Fruit fly (Drosophila melanogaster) whole organism, embryonic: Measurements from ENCODE around the gene Irk1.

Source experiments
- Bgb ChIP-seq: fragments of 200-800 bp; sonication (Bioruptor generic); IDR thresholded peaks from 2 replicates; pipeline ENCODE4 v1.3.6; 2022; ENCODE audit warnings: missing biosample characterization, missing genetic modification characterization; ENCODE audit not compliant: partially characterized antibody
- BtbVII ChIP-seq: fragments of 200-800 bp; sonication (Bioruptor generic); optimal IDR thresholded peaks from 3 replicates; lab custom pipeline; 2017; ENCODE audit warnings: missing biosample characterization, mild to moderate bottlenecking, missing genetic modification characterization
- CG13424 ChIP-seq: fragments of 200-800 bp; sonication (Bioruptor generic); optimal IDR thresholded peaks from 2 replicates; lab custom pipeline; 2019; ENCODE audit warnings: missing biosample characterization, mild to moderate bottlenecking, missing genetic modification characterization, moderate library complexity
- CG16779 ChIP-seq: fragments of 200-800 bp; sonication (Bioruptor generic); IDR thresholded peaks from 2 replicates; pipeline ENCODE4 v1.3.6; 2022; ENCODE audit warnings: missing biosample characterization, missing genetic modification characterization
- CG18262 ChIP-seq: fragments of 200-800 bp; optimal IDR thresholded peaks from 3 replicates; lab custom pipeline; 2019; ENCODE audit warnings: missing biosample characterization, mild to moderate bottlenecking, missing genetic modification characterization, moderate library complexity
- CG3065 ChIP-seq: fragments of 200-800 bp; sonication (Bioruptor generic); optimal IDR thresholded peaks from 2 replicates; lab custom pipeline; 2016; ENCODE audit warnings: missing biosample characterization, missing genetic modification characterization
- CG34376 ChIP-seq: fragments of 200-800 bp; sonication (Bioruptor generic); optimal IDR thresholded peaks from 2 replicates; lab custom pipeline; 2018; ENCODE audit warnings: missing biosample characterization, mild to moderate bottlenecking, missing genetic modification characterization
- CG34422 ChIP-seq: fragments of 200-800 bp; sonication (Bioruptor generic); IDR thresholded peaks from 3 replicates; pipeline ENCODE4 v1.3.6; 2022; ENCODE audit warnings: missing biosample characterization, missing genetic modification characterization
- CG42726 ChIP-seq: fragments of 200-800 bp; sonication (Bioruptor generic); IDR thresholded peaks from 2 replicates; pipeline ENCODE4 v1.3.6; 2022; ENCODE audit warnings: missing biosample characterization, missing genetic modification characterization; ENCODE audit not compliant: partially characterized antibody
- CG7745 ChIP-seq: fragments of 200-800 bp; sonication (Bioruptor generic); optimal IDR thresholded peaks from 2 replicates; lab custom pipeline; 2018; ENCODE audit warnings: missing biosample characterization, mild to moderate bottlenecking, missing genetic modification characterization, moderate library complexity
- CG7963 ChIP-seq: fragments of 200-800 bp; sonication (Bioruptor generic); IDR thresholded peaks from 3 replicates; pipeline ENCODE4 v1.3.6; 2022; ENCODE audit warnings: missing biosample characterization, missing genetic modification characterization; ENCODE audit not compliant: partially characterized antibody
- Dbx ChIP-seq: fragments of 200-800 bp; sonication (Bioruptor generic); IDR thresholded peaks from 3 replicates; pipeline ENCODE4 v1.3.6; 2022; ENCODE audit warnings: missing biosample characterization, missing genetic modification characterization
- Dref ChIP-seq: fragments of 200-800 bp; sonication (Bioruptor generic); IDR thresholded peaks from 2 replicates; pipeline ENCODE4 v1.3.6; 2022; ENCODE audit warnings: missing biosample characterization, missing genetic modification characterization
- Drgx ChIP-seq: fragments of 200-800 bp; sonication (Bioruptor generic); IDR thresholded peaks from 2 replicates; pipeline ENCODE4 v1.3.6; 2022; ENCODE audit warnings: missing biosample characterization, missing genetic modification characterization
- Fer2 ChIP-seq: fragments of 200-800 bp; sonication (Bioruptor generic); optimal IDR thresholded peaks from 2 replicates; lab custom pipeline; 2018; ENCODE audit warnings: missing biosample characterization, mild to moderate bottlenecking, missing genetic modification characterization, moderate library complexity
- GATAe ChIP-seq: fragments of 200-800 bp; sonication (Bioruptor generic); conservative IDR thresholded peaks from 2 replicates; pipeline ENCODE4 v1.3.6; 2022; ENCODE audit warnings: missing biosample characterization, missing genetic modification characterization
- HLH4C ChIP-seq: fragments of 200-800 bp; sonication (Bioruptor generic); IDR thresholded peaks from 3 replicates; pipeline ENCODE4 v1.3.6; 2022; ENCODE audit warnings: missing biosample characterization, missing genetic modification characterization; ENCODE audit not compliant: partially characterized antibody
- Hey ChIP-seq: fragments of 200-800 bp; sonication (Bioruptor generic); optimal IDR thresholded peaks from 3 replicates; lab custom pipeline; 2018; ENCODE audit warnings: missing biosample characterization, mild to moderate bottlenecking, missing genetic modification characterization
- Med ChIP-seq: fragments of 200-800 bp; sonication (Bioruptor generic); peaks from one replicate; lab custom pipeline; 2016; ENCODE audit warnings: missing biosample characterization, missing genetic modification characterization, mild to moderate bottlenecking, inconsistent platforms, moderate library complexity
- Ptx1 ChIP-seq: fragments of 200-800 bp; sonication (Bioruptor generic); IDR thresholded peaks from 2 replicates; pipeline ENCODE4 v1.3.6; 2022; ENCODE audit warnings: missing biosample characterization, missing genetic modification characterization
- Rfx ChIP-seq: fragments of 200-800 bp; sonication (Bioruptor generic); IDR thresholded peaks from 2 replicates; pipeline ENCODE4 v1.3.6; 2022; ENCODE audit warnings: missing biosample characterization, missing genetic modification characterization
- Sry-β ChIP-seq: fragments of 200-800 bp; sonication (Bioruptor generic); optimal IDR thresholded peaks from 2 replicates; lab custom pipeline; 2018; ENCODE audit warnings: missing biosample characterization, mild to moderate bottlenecking, missing genetic modification characterization, moderate library complexity
- Taf1 ChIP-seq: fragments of 200-800 bp; sonication (Bioruptor generic); IDR thresholded peaks from 2 replicates; pipeline ENCODE4 v1.3.6; 2022; ENCODE audit warnings: missing biosample characterization, missing genetic modification characterization
- Trl ChIP-seq, 3 experiments: fragments of >200 bp in 2 of 3; fragments of 200-800 bp in 1 of 3; sonication (Bioruptor generic) in 1 of 3; optimal IDR thresholded peaks; 2 replicates in 1 of 3; 3 replicates in 2 of 3; lab custom pipeline; 2016 to 2017; ENCODE audit warnings: missing biosample characterization in 1 of 3, missing genetic modification characterization in 1 of 3
- cg ChIP-seq: fragments of 200-800 bp; sonication (Bioruptor generic); optimal IDR thresholded peaks from 3 replicates; lab custom pipeline; 2019; ENCODE audit warnings: missing biosample characterization, mild to moderate bottlenecking, missing genetic modification characterization, moderate library complexity
- chinmo ChIP-seq: fragments of 200-800 bp; sonication (Bioruptor generic); IDR thresholded peaks from 4 replicates; pipeline ENCODE4 v1.3.6; 2022; ENCODE audit warnings: missing biosample characterization, missing genetic modification characterization; ENCODE audit not compliant: partially characterized antibody
- cwo ChIP-seq: fragments of 200-800 bp; sonication (Bioruptor generic); optimal IDR thresholded peaks from 3 replicates; lab custom pipeline; 2017; ENCODE audit warnings: missing biosample characterization, missing genetic modification characterization, mild to moderate bottlenecking, moderate library complexity, missing genetic modification reagents
- dysf ChIP-seq: fragments of 200-800 bp; sonication (Bioruptor generic); IDR thresholded peaks from 3 replicates; pipeline ENCODE4 v1.3.6; 2022; ENCODE audit warnings: missing biosample characterization, missing genetic modification characterization
- grau ChIP-seq: fragments of 200-800 bp; optimal IDR thresholded peaks from 3 replicates; lab custom pipeline; 2019; ENCODE audit warnings: missing biosample characterization, mild to moderate bottlenecking, missing genetic modification characterization, moderate library complexity
- nom ChIP-seq: fragments of 200-800 bp; sonication (Bioruptor generic); optimal IDR thresholded peaks from 2 replicates; lab custom pipeline; 2017; ENCODE audit warnings: missing biosample characterization, missing genetic modification characterization, mild to moderate bottlenecking, moderate library complexity, missing genetic modification reagents
- onecut ChIP-seq: fragments of 200-800 bp; sonication (Bioruptor generic); IDR thresholded peaks from 2 replicates; pipeline ENCODE4 v1.3.6; 2022; ENCODE audit warnings: missing biosample characterization, missing genetic modification characterization
- pb ChIP-seq: fragments of 200-800 bp; sonication (Bioruptor generic); optimal IDR thresholded peaks from 3 replicates; lab custom pipeline; 2016; ENCODE audit warnings: missing biosample characterization, missing genetic modification characterization
- pita ChIP-seq: fragments of 200-800 bp; sonication (Bioruptor generic); optimal IDR thresholded peaks from 2 replicates; lab custom pipeline; 2017; ENCODE audit warnings: missing biosample characterization, mild to moderate bottlenecking, missing genetic modification characterization
- ranshi ChIP-seq: fragments of 200-800 bp; sonication (Bioruptor generic); IDR thresholded peaks from 2 replicates; pipeline ENCODE4 v1.3.6; 2022; ENCODE audit warnings: missing biosample characterization, missing genetic modification characterization
- tna ChIP-seq: fragments of 200-800 bp; sonication (Bioruptor generic); IDR thresholded peaks from 2 replicates; pipeline ENCODE4 v1.3.6; 2022; ENCODE audit warnings: missing biosample characterization, missing genetic modification characterization; ENCODE audit not compliant: partially characterized antibody
- zfh1 ChIP-seq: fragments of 200-800 bp; sonication (Bioruptor generic); IDR thresholded peaks from 3 replicates; pipeline ENCODE4 v1.3.6; 2022; ENCODE audit warnings: missing biosample characterization, missing genetic modification characterization

Gene Irk1

dm6 chr3R:23214603-23215433 is 46.7 kb downstream of the Irk1 start (continued):
- TF ChIP-seq onecut (no peak), ranshi (GFP tag; lab: Robert Waterston, UW) (no peak), tna (GFP tag; lab: Robert Waterston, UW) (peak; percentile 50), dysf (no peak), Ptx1 (GFP tag; lab: Robert Waterston, UW) (no peak), cg (peak; percentile 35), BtbVII (GFP tag; lab: Kevin White, UChicago) (peak; percentile 13), CG7963 (GFP tag; lab: Robert Waterston, UW) (no peak), CG18262 (tag; lab: Kevin White, UChicago) (no peak), Rfx (GFP tag; lab: Robert Waterston, UW) (no peak), CG16779 (GFP tag; lab: Robert Waterston, UW) (no peak), cwo (GFP tag; lab: Kevin White, UChicago) (peak; percentile 72), Trl (optimal IDR thresholded peaks at IDR 0.05; lab: Kevin White, UChicago) (peak; percentile 14 to 24), Trl (GFP tag; optimal IDR thresholded peaks at IDR 0.05; lab: Kevin White, UChicago) (no peak), CG42726 (peak; percentile 45; the same call in 1 of the 2 replicates), CG34422 (GFP tag; lab: Robert Waterston, UW) (0 out of 3 replicates have a peak, but pooled peaks have one; percentile 23), CG3065 (GFP tag; lab: Kevin White, UChicago) (no peak), grau (tag; lab: Kevin White, UChicago) (peak; percentile 15), Hey (tag; lab: Kevin White, UChicago) (peak; percentile 78), Bgb (peak; percentile 48; the same call in 1 of the 2 replicates), CG34376 (GFP tag; lab: Kevin White, UChicago) (peak; percentile 97), nom (GFP tag; lab: Kevin White, UChicago) (peak; percentile 41), GATAe (GFP tag; lab: Robert Waterston, UW) (peak; percentile 58; the same call in 1 of the 2 replicates), Sry-β (GFP tag; lab: Kevin White, UChicago) (no peak), CG7745 (tag; lab: Kevin White, UChicago) (peak; percentile 94), Taf1 (GFP tag; lab: Robert Waterston, UW) (no peak), HLH4C (GFP tag; lab: Robert Waterston, UW) (peak; percentile 62), pb (GFP tag; lab: Kevin White, UChicago) (no peak), pita (peak; percentile 92), Drgx (GFP tag; lab: Robert Waterston, UW) (no peak), CG13424 (tag; lab: Kevin White, UChicago) (no peak), Dbx (GFP tag; lab: Robert Waterston, UW) (peak; percentile 40; the same call in 1 of the 3 replicates), Med (GFP tag; lab: Kevin White, UChicago) (peak; percentile 74), Dref (GFP tag; lab: Robert Waterston, UW) (peak; percentile 79)

dm6 chr3R:23215434-23215730 is 47.3 kb downstream of the Irk1 start:
- TF ChIP-seq chinmo, result 0 out of 4 replicates have a peak, but pooled peaks have one; percentile 21
- TF ChIP-seq Fer2 (tag; lab: Kevin White, UChicago), result no peak
- TF ChIP-seq zfh1 (GFP tag; lab: Robert Waterston, UW), result no peak
